Worm (Caenorhabditis elegans) whole organism, young adult: ENCODE measurements around the gene W02D7.6.

ENCODE experiments used
- B0035.1 ChIP-seq: sonication (generic microtip); optimal IDR thresholded peaks from 2 replicates; lab custom pipeline; 2016; ENCODE audit warnings: missing genetic modification characterization, mild to moderate bottlenecking, missing compliant biosample characterization, missing genotype, missing genetic modification reagents
- C17E4.6 ChIP-seq: fragments of 200-800 bp; sonication (Bioruptor generic); IDR thresholded peaks from 2 replicates; pipeline ENCODE4 v1.3.6; 2022; ENCODE audit warnings: missing genetic modification reagents, missing genetic modification characterization, missing compliant biosample characterization
- aptf-3 ChIP-seq: fragments of 200-800 bp; sonication (Bioruptor generic); IDR thresholded peaks from 2 replicates; pipeline ENCODE4 v1.3.6; 2022; ENCODE audit warnings: missing genetic modification characterization, missing compliant biosample characterization
- attf-5 ChIP-seq: fragments of 200-800 bp; sonication (Bioruptor generic); optimal IDR thresholded peaks from 2 replicates; lab custom pipeline; 2018; ENCODE audit warnings: mild to moderate bottlenecking, missing genetic modification characterization, missing compliant biosample characterization
- bed-2 ChIP-seq: fragments of 200-800 bp; sonication (Bioruptor generic); IDR thresholded peaks from 2 replicates; pipeline ENCODE4 v1.3.6; 2022; ENCODE audit warnings: missing genetic modification reagents, missing genetic modification characterization, missing compliant biosample characterization
- ceh-91 ChIP-seq: fragments of 200-800 bp; sonication (Bioruptor generic); IDR thresholded peaks from 2 replicates; pipeline ENCODE4 v1.3.6; 2022; ENCODE audit warnings: missing genetic modification reagents, missing genetic modification characterization, missing compliant biosample characterization
- gei-17 ChIP-seq: fragments of 200-800 bp; sonication (Bioruptor generic); optimal IDR thresholded peaks from 2 replicates; lab custom pipeline; 2018; ENCODE audit warnings: mild to moderate bottlenecking, missing genetic modification characterization, missing compliant biosample characterization
- hrde-1 ChIP-seq: sonication (generic microtip); optimal IDR thresholded peaks from 2 replicates; lab custom pipeline; 2016; ENCODE audit warnings: missing genetic modification characterization, mild to moderate bottlenecking, missing compliant biosample characterization, moderate library complexity, missing genotype, missing genetic modification reagents, borderline replicate concordance
- lsy-27 ChIP-seq: sonication (generic microtip); optimal IDR thresholded peaks from 2 replicates; lab custom pipeline; 2017; ENCODE audit warnings: missing genetic modification characterization, mild to moderate bottlenecking, missing compliant biosample characterization, antibody characterized with exemption, missing genotype, borderline replicate concordance; ENCODE audit not compliant: insufficient read depth
- sptf-2 ChIP-seq: fragments of 200-800 bp; sonication (Bioruptor generic); optimal IDR thresholded peaks from 2 replicates; lab custom pipeline; 2018; ENCODE audit warnings: mild to moderate bottlenecking, missing genetic modification characterization, missing compliant biosample characterization
- ztf-22 ChIP-seq: fragments of 200-800 bp; sonication (Bioruptor generic); optimal IDR thresholded peaks from 2 replicates; lab custom pipeline; 2018; ENCODE audit warnings: mild to moderate bottlenecking, missing genetic modification characterization, moderate library complexity, missing compliant biosample characterization

ce11 chrV:8271995-8272394 is 29.3 kb downstream of the W02D7.6 start, which contains the start of gene asp-5:
- no peak for TF ChIP-seq ztf-22
- TF ChIP-seq aptf-3 (GFP tag; lab: Robert Waterston, UW): no peak
- TF ChIP-seq attf-5 (GFP tag; lab: Kevin White, UChicago): no peak
- TF ChIP-seq C17E4.6 (GFP tag; lab: Robert Waterston, UW): no peak
- no peak for TF ChIP-seq bed-2 (GFP tag; lab: Robert Waterston, UW)
- TF ChIP-seq sptf-2: no peak
- TF ChIP-seq gei-17 (GFP tag; lab: Kevin White, UChicago): no peak
- TF ChIP-seq B0035.1 (tag; lab: Kevin White, UChicago): no peak
- TF ChIP-seq ceh-91 (GFP tag; lab: Robert Waterston, UW): no peak
- no peak for TF ChIP-seq lsy-27 (tag; lab: Kevin White, UChicago)
- no peak for TF ChIP-seq hrde-1 (tag; lab: Kevin White, UChicago)
